Worm (Caenorhabditis elegans): ENCODE results near the gene snet-1.

DNA sequence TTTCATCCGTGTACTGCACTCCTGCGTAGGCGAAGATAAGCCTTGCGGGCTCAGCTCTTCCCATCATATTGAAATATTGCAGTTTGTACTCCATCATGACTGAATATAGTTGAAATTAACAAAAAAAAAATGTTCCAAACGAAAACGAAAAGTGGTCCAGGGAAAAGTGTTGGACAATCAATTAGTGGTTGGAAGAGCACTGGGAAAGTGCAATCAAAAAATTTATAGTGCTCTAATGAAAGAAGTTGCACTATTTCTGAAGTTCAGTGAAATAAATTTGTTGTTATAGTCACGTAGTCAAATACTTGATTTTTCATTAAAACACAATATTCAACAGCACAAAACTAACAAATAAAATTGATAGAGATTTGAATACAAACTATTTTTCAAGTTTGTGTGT, 35.1 kb downstream of the snet-1 start, which contains the start of gene gst-11:
- TF ChIP-seq dao-5 (tag; optimal IDR thresholded peaks at IDR 0.05) (no peak), him-1 (tag; optimal IDR thresholded peaks at IDR 0.05) (no peak)

Measured in whole organism, L4/young adult.